Fruit fly (Drosophila melanogaster): ENCODE measurements around the gene GluRS-m.

GluRS-m gene

dm6 chr3L:16412394-16412950, 4.5 kb downstream of the GluRS-m start, which contains the start of gene Serinc (continued):
- TF ChIP-seq Scr (GFP tag; IDR thresholded peaks at IDR 0.05; ENCODE audit: partially characterized antibody) (peak; percentile 98), bab2 (GFP tag; optimal IDR thresholded peaks at IDR 0.05) (peak; percentile 44), rib (GFP tag; IDR thresholded peaks at IDR 0.05) (no peak), hbn (GFP tag; IDR thresholded peaks at IDR 0.05; ENCODE audit: partially characterized antibody) (peak; percentile 98), Dad (GFP tag; optimal IDR thresholded peaks at IDR 0.05) (peak; percentile 69), Opbp (GFP tag; IDR thresholded peaks at IDR 0.05; ENCODE audit: partially characterized antibody) (peak; percentile 98), CG4820 (GFP tag; optimal IDR thresholded peaks at IDR 0.05) (peak; percentile 63), CG33557 (GFP tag; optimal IDR thresholded peaks at IDR 0.05) (peak; percentile 42), knrl (GFP tag; IDR thresholded peaks at IDR 0.05; ENCODE audit: partially characterized antibody) (peak; percentile 99), NC2α (GFP tag; optimal IDR thresholded peaks at IDR 0.05) (no peak), CG14441 (GFP tag; IDR thresholded peaks at IDR 0.05) (peak; percentile 52; the same call in 1 of the 2 replicates), Ssrp (tag; optimal IDR thresholded peaks at IDR 0.05) (peak; percentile 27), scrt (GFP tag; optimal IDR thresholded peaks at IDR 0.05) (peak; percentile 44), Xbp1 (GFP tag; optimal IDR thresholded peaks at IDR 0.05) (peak; percentile 74), CG10366 (GFP tag; IDR thresholded peaks at IDR 0.05) (no peak), gsb-n (tag; optimal IDR thresholded peaks at IDR 0.05) (no peak), CG10462 (GFP tag; optimal IDR thresholded peaks at IDR 0.05) (no peak), br (optimal IDR thresholded peaks at IDR 0.05) (no peak), Bteb2 (GFP tag; optimal IDR thresholded peaks at IDR 0.05) (peak; percentile 40), CG2889 (GFP tag; IDR thresholded peaks at IDR 0.05) (no peak), NfI (GFP tag; optimal IDR thresholded peaks at IDR 0.05) (peak; percentile 54), CG31224 (GFP tag; IDR thresholded peaks at IDR 0.05) (0 out of 2 replicates have a peak, but pooled peaks have one; percentile 16), Sox102F (GFP tag; optimal IDR thresholded peaks at IDR 0.05) (no peak), CG8478 (optimal IDR thresholded peaks at IDR 0.05) (no peak), E2f1 (GFP tag; IDR thresholded peaks at IDR 0.05) (0 out of 2 replicates have a peak, but pooled peaks have one; percentile 33), CG7372 (GFP tag; IDR thresholded peaks at IDR 0.05) (0 out of 2 replicates have a peak, but pooled peaks have one; percentile 28), Vsx1 (GFP tag; optimal IDR thresholded peaks at IDR 0.05) (no peak), Spps (tag; optimal IDR thresholded peaks at IDR 0.05) (no peak), phol (tag; optimal IDR thresholded peaks at IDR 0.05) (peak; percentile 75), Ets65A (GFP tag) (peak; percentile 97), sens (GFP tag) (peak; percentile 90), CG11398 (GFP tag; optimal IDR thresholded peaks at IDR 0.05) (peak; percentile 38), chm (GFP tag; IDR thresholded peaks at IDR 0.05) (no peak), CG15479 (GFP tag; optimal IDR thresholded peaks at IDR 0.05) (no peak), emc (GFP tag; optimal IDR thresholded peaks at IDR 0.05) (peak; percentile 22), Dll (GFP tag; IDR thresholded peaks at IDR 0.05; ENCODE audit: partially characterized antibody) (peak; percentile 99), H2.0 (GFP tag; IDR thresholded peaks at IDR 0.05) (no peak), org-1 (GFP tag; optimal IDR thresholded peaks at IDR 0.05) (no peak), caup (GFP tag; optimal IDR thresholded peaks at IDR 0.05; ENCODE audit: severe bottlenecking) (peak; percentile 59), gt (GFP tag; IDR thresholded peaks at IDR 0.05) (no peak), CG6854 (GFP tag; optimal IDR thresholded peaks at IDR 0.05) (no peak), CG33213 (GFP tag; optimal IDR thresholded peaks at IDR 0.05) (peak; percentile 67), CG16779 (GFP tag; IDR thresholded peaks at IDR 0.05) (no peak), mirr (GFP tag; optimal IDR thresholded peaks at IDR 0.05) (no peak), CG8290 (GFP tag; optimal IDR thresholded peaks at IDR 0.05) (peak; percentile 66), CG8290 (tag; optimal IDR thresholded peaks at IDR 0.05) (no peak), h (optimal IDR thresholded peaks at IDR 0.05) (no peak), CG7928 (GFP tag; optimal IDR thresholded peaks at IDR 0.05) (peak; percentile 35), Oaz (GFP tag; IDR thresholded peaks at IDR 0.05) (no peak), NC2β (GFP tag; optimal IDR thresholded peaks at IDR 0.05) (peak; percentile 13), CG34224 (GFP tag; IDR thresholded peaks at IDR 0.05; ENCODE audit: partially characterized antibody) (peak; percentile 95), Hmr (GFP tag; optimal IDR thresholded peaks at IDR 0.05) (peak; percentile 69)

All from whole organism, embryonic.